Fruit fly (Drosophila melanogaster) whole organism, adult: ENCODE measurements around the gene jvl.

Experiments
- CG5204 ChIP-seq: fragments of 200-800 bp; sonication (Bioruptor generic); optimal IDR thresholded peaks from 2 replicates; lab custom pipeline; 2016; ENCODE audit warnings: missing biosample characterization, missing genetic modification characterization
- CG7101 ChIP-seq: fragments of 200-800 bp; sonication (Bioruptor generic); optimal IDR thresholded peaks from 2 replicates; lab custom pipeline; 2018; ENCODE audit warnings: missing biosample characterization, mild to moderate bottlenecking, missing genetic modification characterization, moderate library complexity
- Crg-1 ChIP-seq: fragments of 200-800 bp; sonication (Bioruptor generic); optimal IDR thresholded peaks from 2 replicates; lab custom pipeline; 2016; ENCODE audit warnings: missing biosample characterization, missing genetic modification characterization
- Hr96 ChIP-seq: fragments of 200-800 bp; sonication (Bioruptor generic); optimal IDR thresholded peaks from 2 replicates; lab custom pipeline; 2016; ENCODE audit warnings: missing biosample characterization, missing genetic modification characterization
- bab1 ChIP-seq: fragments of 200-800 bp; sonication (Bioruptor generic); optimal IDR thresholded peaks from 3 replicates; lab custom pipeline; 2019; ENCODE audit warnings: missing biosample characterization, mild to moderate bottlenecking, missing genetic modification characterization, moderate library complexity
- kay ChIP-seq: fragments of 200-800 bp; sonication (Bioruptor generic); peaks from one replicate; lab custom pipeline; 2016; ENCODE audit warnings: missing biosample characterization, missing genetic modification characterization, borderline replicate concordance
- ovo ChIP-seq: fragments of 200-800 bp; sonication (Bioruptor generic); optimal IDR thresholded peaks from 2 replicates; lab custom pipeline; 2016; ENCODE audit warnings: missing biosample characterization, missing genetic modification characterization
- pad ChIP-seq: fragments of 200-800 bp; sonication (Bioruptor generic); optimal IDR thresholded peaks from 3 replicates; lab custom pipeline; 2017; ENCODE audit warnings: missing biosample characterization, missing genetic modification characterization, mild to moderate bottlenecking, moderate library complexity, missing genetic modification reagents
- toe ChIP-seq: fragments of 200-800 bp; sonication (Bioruptor generic); optimal IDR thresholded peaks from 2 replicates; lab custom pipeline; 2016; ENCODE audit warnings: missing biosample characterization, missing genetic modification characterization

DNA sequence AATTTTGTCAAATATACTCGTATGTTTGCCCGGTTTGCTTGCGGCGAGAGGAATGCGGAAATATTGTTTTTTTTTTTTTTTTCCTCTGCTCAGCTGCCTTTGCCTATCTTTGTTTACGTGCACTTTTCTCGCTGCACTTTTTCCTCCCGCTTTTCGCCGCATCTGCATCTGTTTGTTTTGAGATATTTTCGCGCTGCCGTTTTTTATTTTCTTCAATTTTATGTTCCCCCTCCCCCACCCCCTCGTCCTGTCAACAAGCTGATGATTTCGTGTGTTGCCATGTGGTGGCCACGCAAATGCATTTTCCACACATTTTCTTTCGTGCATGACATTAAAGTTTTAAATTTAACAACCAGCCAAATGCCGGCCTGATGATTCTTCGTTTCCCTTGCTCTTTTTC lies 14.7 kb downstream of the jvl start:
- TF ChIP-seq ovo (GFP tag; lab: Kevin White, UChicago) (no peak), CG7101 (tag; lab: Kevin White, UChicago) (no peak), Crg-1 (no peak), kay (GFP tag; lab: Kevin White, UChicago) (no peak), bab1 (no peak), toe (no peak), Hr96 (GFP tag; lab: Kevin White, UChicago) (no peak), pad (GFP tag; lab: Kevin White, UChicago) (no peak), CG5204 (GFP tag; lab: Kevin White, UChicago) (no peak)
